Worm (Caenorhabditis elegans): Measurements from ENCODE around the gene mab-7.

Gene mab-7

ce11 chrX:932874-933273 lies 35.0 kb upstream of the mab-7 start (continued):
- TF ChIP-seq F16B12.6 (tag; optimal IDR thresholded peaks at IDR 0.05): no peak
- TF ChIP-seq efl-3 (GFP tag; optimal IDR thresholded peaks at IDR 0.05): no peak
- no peak for TF ChIP-seq fkh-4 (tag; optimal IDR thresholded peaks at IDR 0.05; ENCODE audit: borderline replicate concordance)
- TF ChIP-seq Y116A8C.19 (tag; optimal IDR thresholded peaks at IDR 0.05; ENCODE audit: borderline replicate concordance): no peak
- TF ChIP-seq alr-1 (tag; optimal IDR thresholded peaks at IDR 0.05; ENCODE audit: borderline replicate concordance): no peak
- TF ChIP-seq lin-14 (GFP tag; optimal IDR thresholded peaks at IDR 0.05): peak; percentile 84
- TF ChIP-seq nhr-90 (tag; optimal IDR thresholded peaks at IDR 0.05; ENCODE audit: poor library complexity): no peak
- TF ChIP-seq unc-130 (tag; optimal IDR thresholded peaks at IDR 0.05): peak; percentile 13

- no peak for TF ChIP-seq egl-13 (tag; optimal IDR thresholded peaks at IDR 0.05)
- no peak for TF ChIP-seq unc-130 (tag; optimal IDR thresholded peaks at IDR 0.05)
- no peak for TF ChIP-seq sup-37 (GFP tag; optimal IDR thresholded peaks at IDR 0.05)
- TF ChIP-seq tlp-1 (tag; optimal IDR thresholded peaks at IDR 0.05): no peak
- peak; percentile 10 for TF ChIP-seq skn-1 (tag; optimal IDR thresholded peaks at IDR 0.05)
- no peak for TF ChIP-seq egl-27 (tag; optimal IDR thresholded peaks at IDR 0.05)
- TF ChIP-seq ztf-11 (tag; optimal IDR thresholded peaks at IDR 0.05): no peak
- no peak for TF ChIP-seq ceh-90 (tag; optimal IDR thresholded peaks at IDR 0.05)
- no peak for TF ChIP-seq lin-13 (GFP tag; optimal IDR thresholded peaks at IDR 0.05)
- TF ChIP-seq snu-23 (GFP tag; optimal IDR thresholded peaks at IDR 0.05): no peak
- peak; percentile 31 for TF ChIP-seq rnt-1 (tag; optimal IDR thresholded peaks at IDR 0.05)
- no peak for TF ChIP-seq zip-4 (GFP tag; optimal IDR thresholded peaks at IDR 0.05)
- no peak for TF ChIP-seq pqm-1 (tag; optimal IDR thresholded peaks at IDR 0.05)
- TF ChIP-seq lin-14 (GFP tag; optimal IDR thresholded peaks at IDR 0.05): peak; percentile 62
- no peak for TF ChIP-seq dpl-1 (GFP tag; optimal IDR thresholded peaks at IDR 0.05)
- TF ChIP-seq nhr-71 (tag; optimal IDR thresholded peaks at IDR 0.05): no peak
- peak; percentile 76 for TF ChIP-seq blmp-1 (tag; optimal IDR thresholded peaks at IDR 0.05)
- TF ChIP-seq xbp-1 (tag; optimal IDR thresholded peaks at IDR 0.05): no peak
- peak in 1 of 2 experiments; percentile 6 for TF ChIP-seq lin-35 (GFP tag; optimal IDR thresholded peaks at IDR 0.05)
Observed at ce11 chrX:927632-928031, 29.8 kb upstream of the mab-7 start.

- TF ChIP-seq unc-130 (tag; optimal IDR thresholded peaks at IDR 0.05) (no peak), aly-2 (tag; optimal IDR thresholded peaks at IDR 0.05) (no peak), tlp-1 (tag; optimal IDR thresholded peaks at IDR 0.05) (no peak), nhr-90 (tag; optimal IDR thresholded peaks at IDR 0.05; ENCODE audit: poor library complexity) (no peak), nhr-71 (tag; optimal IDR thresholded peaks at IDR 0.05) (no peak), nhr-76 (tag; optimal IDR thresholded peaks at IDR 0.05) (no peak), sup-37 (GFP tag; optimal IDR thresholded peaks at IDR 0.05) (no peak), ceh-90 (tag; optimal IDR thresholded peaks at IDR 0.05) (no peak), nhr-19 (GFP tag; conservative IDR thresholded peaks at IDR 0.05) (no peak), mep-1 (tag; optimal IDR thresholded peaks at IDR 0.05) (no peak), lin-35 (GFP tag; optimal IDR thresholded peaks at IDR 0.05) (no peak), lsy-2 (tag; optimal IDR thresholded peaks at IDR 0.05) (no peak)
Observed at ce11 chrX:926125-926524, 28.3 kb upstream of the mab-7 start.

- TF ChIP-seq nhr-47 (tag; optimal IDR thresholded peaks at IDR 0.05): peak; percentile 37
- peak in 1 of 3 experiments; percentile 63 for TF ChIP-seq ceh-82 (tag; optimal IDR thresholded peaks at IDR 0.05)
- TF ChIP-seq ces-1 (GFP tag; optimal IDR thresholded peaks at IDR 0.05): no peak
- TF ChIP-seq jun-1 (tag; optimal IDR thresholded peaks at IDR 0.05): no peak
- TF ChIP-seq nhr-20 (tag; optimal IDR thresholded peaks at IDR 0.05): peak; percentile 41
- peak; percentile 64 for TF ChIP-seq mep-1 (tag; optimal IDR thresholded peaks at IDR 0.05)
- TF ChIP-seq snpc-4 (tag; optimal IDR thresholded peaks at IDR 0.05): no peak
- no peak for TF ChIP-seq ceh-90 (tag; optimal IDR thresholded peaks at IDR 0.05)
- TF ChIP-seq fkh-8 (tag; optimal IDR thresholded peaks at IDR 0.05): peak; percentile 21
- TF ChIP-seq ztf-11 (tag; optimal IDR thresholded peaks at IDR 0.05): no peak
- peak; percentile 80 for TF ChIP-seq lin-14 (GFP tag; optimal IDR thresholded peaks at IDR 0.05)
- TF ChIP-seq tbx-2 (tag; optimal IDR thresholded peaks at IDR 0.05): peak; percentile 21
- TF ChIP-seq nhr-11 (tag; optimal IDR thresholded peaks at IDR 0.05): no peak
- peak; percentile 44 for TF ChIP-seq F16B12.6 (tag; optimal IDR thresholded peaks at IDR 0.05)
- peak; percentile 20 for TF ChIP-seq swsn-7 (tag; optimal IDR thresholded peaks at IDR 0.05)
- no peak for TF ChIP-seq elt-2 (tag; optimal IDR thresholded peaks at IDR 0.05)
- TF ChIP-seq hpl-2 (GFP tag; optimal IDR thresholded peaks at IDR 0.05): no peak
- no peak for TF ChIP-seq lir-3 (tag; optimal IDR thresholded peaks at IDR 0.05; ENCODE audit: poor library complexity)
- TF ChIP-seq ceh-63 (GFP tag; optimal IDR thresholded peaks at IDR 0.05): no peak
- TF ChIP-seq egl-13 (tag; optimal IDR thresholded peaks at IDR 0.05): no peak
- TF ChIP-seq lin-15B (tag; optimal IDR thresholded peaks at IDR 0.05): no peak
- peak; percentile 23 for TF ChIP-seq nhr-90 (tag; optimal IDR thresholded peaks at IDR 0.05; ENCODE audit: poor library complexity)
- TF ChIP-seq zip-4 (GFP tag; optimal IDR thresholded peaks at IDR 0.05): no peak
- no peak for TF ChIP-seq pqm-1 (tag; optimal IDR thresholded peaks at IDR 0.05)
Observed at ce11 chrX:924495-925008, 26.7 kb upstream of the mab-7 start, which contains the start of the genes pifk-1 and tbc-11. Gene pifk-1, minus strand, starts transcription at chrX:924511. Gene tbc-11, plus strand, starts transcription at chrX:924958.

Data from whole organism, L1 larva.